Worm (Caenorhabditis elegans): ENCODE measurements around the gene Y69H2.7.

Y69H2.7 gene

DNA sequence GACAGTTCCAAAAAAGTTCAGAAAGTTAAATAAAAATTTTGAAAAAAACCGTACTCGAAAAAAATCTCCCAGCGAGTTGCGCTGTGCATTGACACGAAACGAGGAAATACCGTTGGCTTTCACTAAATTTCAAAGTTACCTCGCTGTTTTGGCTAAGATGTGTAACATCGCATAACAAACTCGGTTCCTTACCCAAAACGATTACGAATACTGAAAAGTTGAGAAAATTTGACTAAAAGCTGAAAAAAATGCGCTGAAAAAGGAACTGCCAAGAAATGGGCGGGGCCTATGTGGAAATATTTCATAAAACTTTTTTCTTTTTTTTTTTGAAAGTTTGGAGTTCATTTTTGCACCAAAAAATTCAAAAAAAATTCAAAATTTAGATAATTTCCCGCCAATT, 29.6 kb downstream of the Y69H2.7 start:
- TF ChIP-seq che-1 (tag; optimal IDR thresholded peaks at IDR 0.05): no peak
- TF ChIP-seq ztf-16 (tag; optimal IDR thresholded peaks at IDR 0.05): peak; percentile 32

DNA sequence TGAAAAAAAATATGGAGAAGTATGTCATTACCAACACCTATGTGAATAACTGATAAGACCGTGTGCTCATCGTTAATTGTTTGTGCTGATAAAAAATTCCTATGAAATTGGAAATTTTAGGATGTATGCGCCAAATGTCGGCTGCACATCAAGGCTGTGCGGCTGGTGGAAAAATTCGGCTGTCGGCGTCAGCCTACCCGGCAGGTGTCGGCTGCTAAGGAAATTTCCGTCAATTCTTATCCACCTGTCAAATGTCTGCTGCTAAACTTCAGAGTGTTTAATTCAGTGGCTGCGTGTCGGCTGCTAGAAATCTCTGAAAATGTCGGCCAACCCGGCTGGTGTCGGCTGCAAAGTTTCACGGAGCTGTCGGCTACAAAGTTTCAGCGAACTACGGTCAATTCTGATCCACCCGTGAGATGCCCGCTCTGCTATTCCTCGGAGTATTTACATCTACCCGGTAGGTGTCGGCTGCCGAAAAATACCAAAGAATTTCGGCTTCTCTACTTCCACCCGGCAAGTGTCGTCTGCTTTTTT, 30.2 kb downstream of the Y69H2.7 start, which contains the start of gene Y17D7C.2:
Gene Y17D7C.2 (minus strand): TSS at position 32 of the 534 bp plus-strand sequence.
- peak; percentile 2 for TF ChIP-seq ahr-1 (tag; optimal IDR thresholded peaks at IDR 0.05)
- TF ChIP-seq rnt-1 (tag; optimal IDR thresholded peaks at IDR 0.05): peak; percentile 40
- TF ChIP-seq ceh-31 (tag; optimal IDR thresholded peaks at IDR 0.05): peak; percentile 2
- no peak for TF ChIP-seq hlh-6 (tag; optimal IDR thresholded peaks at IDR 0.05)
- no peak for TF ChIP-seq ceh-34 (tag; optimal IDR thresholded peaks at IDR 0.05)
- peak; percentile 13 for TF ChIP-seq tbx-7 (tag; optimal IDR thresholded peaks at IDR 0.05)
- no peak for TF ChIP-seq C08G9.2 (tag; optimal IDR thresholded peaks at IDR 0.05)
- no peak for TF ChIP-seq sox-4 (tag; optimal IDR thresholded peaks at IDR 0.05)
- peak; percentile 21 for TF ChIP-seq syd-9 (tag; optimal IDR thresholded peaks at IDR 0.05)
- TF ChIP-seq ceh-6 (GFP tag; optimal IDR thresholded peaks at IDR 0.05): peak; percentile 46
- TF ChIP-seq unc-55 (GFP tag; optimal IDR thresholded peaks at IDR 0.05): no peak
- TF ChIP-seq hlh-13 (GFP tag; optimal IDR thresholded peaks at IDR 0.05): peak; percentile 32
- no peak for TF ChIP-seq lim-6 (tag; optimal IDR thresholded peaks at IDR 0.05)
- TF ChIP-seq che-1 (tag; optimal IDR thresholded peaks at IDR 0.05): no peak
- TF ChIP-seq nfya-1 (tag; optimal IDR thresholded peaks at IDR 0.05): no peak
- TF ChIP-seq ceh-48 (tag; optimal IDR thresholded peaks at IDR 0.05): no peak
- TF ChIP-seq sdc-2 (tag; optimal IDR thresholded peaks at IDR 0.05): no peak
- TF ChIP-seq ceh-30 (tag; optimal IDR thresholded peaks at IDR 0.05): no peak
- TF ChIP-seq elt-4 (tag; optimal IDR thresholded peaks at IDR 0.05): no peak
- TF ChIP-seq ceh-45 (GFP tag; IDR thresholded peaks at IDR 0.05): no peak
- TF ChIP-seq npax-4 (tag; optimal IDR thresholded peaks at IDR 0.05): no peak
- TF ChIP-seq pat-9 (tag; optimal IDR thresholded peaks at IDR 0.05): peak; percentile 36
- TF ChIP-seq ceh-22 (tag; optimal IDR thresholded peaks at IDR 0.05): no peak
- peak; percentile 65 for TF ChIP-seq ceh-19 (GFP tag; optimal IDR thresholded peaks at IDR 0.05)
- TF ChIP-seq ref-2 (tag; optimal IDR thresholded peaks at IDR 0.05): no peak
- peak; percentile 66 for TF ChIP-seq elt-2 (tag; optimal IDR thresholded peaks at IDR 0.05)
- TF ChIP-seq nhr-232 (tag; optimal IDR thresholded peaks at IDR 0.05): peak; percentile 57
- no peak for TF ChIP-seq K02D7.2 (tag; optimal IDR thresholded peaks at IDR 0.05)
- peak; percentile 2 for TF ChIP-seq zip-5 (tag; optimal IDR thresholded peaks at IDR 0.05)
- no peak for TF ChIP-seq ceh-18 (tag; optimal IDR thresholded peaks at IDR 0.05)

DNA sequence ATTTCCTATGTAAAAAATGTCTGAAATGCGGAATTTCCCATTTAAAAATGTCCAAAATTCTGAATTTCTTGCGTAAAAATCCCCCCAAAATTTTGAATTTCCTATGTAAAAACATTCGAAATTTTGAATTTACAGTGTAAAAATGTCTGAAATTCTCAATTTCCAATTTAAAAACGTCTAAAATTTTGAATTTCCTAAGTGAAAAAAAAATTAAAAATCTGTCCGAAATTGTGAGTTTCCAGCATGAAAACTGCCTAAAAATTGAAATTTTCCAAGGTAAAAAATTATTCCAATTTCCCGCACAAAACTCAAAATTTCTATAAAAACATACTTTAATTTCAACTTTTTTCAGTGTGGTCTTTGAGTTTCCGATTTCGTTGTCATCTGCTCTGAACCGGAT, 32.1 kb downstream of the Y69H2.7 start:
- no peak for TF ChIP-seq npax-4 (tag; optimal IDR thresholded peaks at IDR 0.05)
- TF ChIP-seq unc-86 (tag; optimal IDR thresholded peaks at IDR 0.05): peak; percentile 7
- TF ChIP-seq lim-6 (tag; optimal IDR thresholded peaks at IDR 0.05): no peak

DNA sequence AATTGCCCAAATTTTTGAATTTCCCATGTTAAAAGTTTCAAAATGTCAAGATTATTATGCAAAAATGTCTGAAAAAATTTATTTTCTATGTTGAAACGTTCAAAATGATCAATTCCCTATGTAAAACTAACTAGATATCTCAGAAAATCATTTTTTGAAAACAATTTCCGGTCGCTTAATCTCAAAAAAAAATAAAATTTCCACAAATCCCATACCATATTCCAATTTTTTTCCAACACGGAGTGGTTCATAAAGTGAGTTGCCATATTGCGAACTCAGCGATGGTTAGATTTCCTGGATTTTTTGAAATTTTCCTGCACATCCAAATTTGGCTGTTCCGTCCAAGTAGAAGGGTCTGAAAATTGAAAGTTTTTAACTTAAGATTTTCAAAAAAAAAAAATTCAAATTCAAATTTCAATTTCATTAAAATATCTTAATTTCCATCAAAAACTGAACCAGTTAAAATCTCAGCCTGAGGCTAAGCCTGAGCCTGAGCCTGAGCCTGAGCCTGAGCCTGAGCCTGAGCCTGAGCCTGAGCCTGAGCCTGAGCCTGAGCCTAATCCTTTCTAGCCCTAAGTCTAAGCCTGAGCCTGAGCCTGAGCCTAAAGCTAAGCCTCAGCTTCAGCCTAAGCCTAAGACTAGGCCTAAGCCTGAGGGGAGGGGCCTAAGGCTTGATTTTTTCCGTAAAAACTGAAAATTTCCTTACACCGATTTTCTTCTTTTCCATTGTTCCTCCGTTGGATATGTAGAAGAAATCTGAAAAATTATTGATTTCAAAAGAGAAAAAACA, 32.9 kb downstream of the Y69H2.7 start:
- peak; percentile 88 for TF ChIP-seq dve-1 (tag; optimal IDR thresholded peaks at IDR 0.05)
- TF ChIP-seq ceh-9 (tag; optimal IDR thresholded peaks at IDR 0.05): peak; percentile 37
- TF ChIP-seq npax-4 (tag; optimal IDR thresholded peaks at IDR 0.05): no peak
- TF ChIP-seq odd-2 (tag; optimal IDR thresholded peaks at IDR 0.05): peak; percentile 35
- no peak for TF ChIP-seq K02D7.2 (tag; optimal IDR thresholded peaks at IDR 0.05)
